Worm (Caenorhabditis elegans) whole organism, L1 larva: Measurements from ENCODE around the gene gplb-1.

ENCODE experiments used
- dsc-1 ChIP-seq: sonication (generic microtip); optimal IDR thresholded peaks from 2 replicates; lab custom pipeline; 2016; ENCODE audit warnings: mild to moderate bottlenecking, missing genetic modification characterization, missing compliant biosample characterization
- nhr-28 ChIP-seq: fragments of 150-350 bp; optimal IDR thresholded peaks from 2 replicates; lab custom pipeline; 2014; ENCODE audit warnings: missing biosample characterization, missing genetic modification characterization
- pag-3 ChIP-seq: sonication (generic microtip); optimal IDR thresholded peaks from 2 replicates; lab custom pipeline; 2017; ENCODE audit warnings: missing genetic modification characterization, mild to moderate bottlenecking, missing compliant biosample characterization, antibody characterized with exemption, borderline replicate concordance; ENCODE audit not compliant: insufficient read depth
- tbx-2 ChIP-seq: sonication (generic microtip); optimal IDR thresholded peaks from 2 replicates; lab custom pipeline; 2016; ENCODE audit warnings: missing genetic modification characterization, missing compliant biosample characterization
- unc-130 ChIP-seq: fragments of 150-350 bp; optimal IDR thresholded peaks from 2 replicates; lab custom pipeline; 2017; ENCODE audit warnings: missing biosample characterization, missing genetic modification characterization, inconsistent platforms

DNA sequence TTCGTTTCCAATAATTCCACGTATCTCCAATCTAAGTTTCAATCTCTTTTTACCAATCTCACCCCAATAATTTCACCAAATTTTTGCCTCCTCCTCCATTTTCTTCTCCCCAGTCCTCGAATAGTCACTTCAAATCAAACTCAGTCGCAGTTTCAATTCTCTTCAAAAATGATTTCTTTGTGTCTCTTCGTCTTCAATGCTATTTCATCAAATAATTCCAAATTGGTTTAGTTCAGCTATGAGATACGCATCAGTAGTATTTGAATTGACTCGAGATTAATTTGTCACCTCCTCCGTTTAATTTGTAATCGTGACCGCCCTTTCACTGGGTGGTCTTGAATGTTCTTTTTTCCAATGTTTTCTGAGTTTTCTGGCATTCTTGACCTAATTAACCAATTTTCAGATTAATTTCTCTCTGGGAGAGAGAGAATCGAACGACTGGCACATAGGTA lies 16.0 kb downstream of the gplb-1 start, which contains the start of gene T23B12.11:
- TF ChIP-seq pag-3 (no peak), nhr-28 (tag; lab: Kevin White, UChicago) (no peak), unc-130 (tag; lab: Kevin White, UChicago) (no peak), tbx-2 (tag; lab: Kevin White, UChicago) (peak; percentile 10), dsc-1 (no peak)
